Fruit fly (Drosophila melanogaster) whole organism, embryonic: ENCODE measurements around the gene Tnks.

ENCODE experiments used
- Abd-B ChIP-seq: fragments of 200-800 bp; sonication (Bioruptor generic); optimal IDR thresholded peaks from 2 replicates; lab custom pipeline; 2018; ENCODE audit warnings: missing biosample characterization, mild to moderate bottlenecking, missing genetic modification characterization, moderate library complexity
- CG13296 ChIP-seq: fragments of 200-800 bp; sonication (Bioruptor generic); optimal IDR thresholded peaks from 3 replicates; lab custom pipeline; 2018; ENCODE audit warnings: missing biosample characterization, mild to moderate bottlenecking, missing genetic modification characterization
- CG13894 ChIP-seq: fragments of 200-800 bp; sonication (Bioruptor generic); optimal IDR thresholded peaks from 3 replicates; lab custom pipeline; 2018; ENCODE audit warnings: missing biosample characterization, mild to moderate bottlenecking, missing genetic modification characterization, moderate library complexity
- CG14710 ChIP-seq: fragments of 200-800 bp; sonication (Bioruptor generic); optimal IDR thresholded peaks from 3 replicates; lab custom pipeline; 2019; ENCODE audit warnings: missing biosample characterization, mild to moderate bottlenecking, missing genetic modification characterization, moderate library complexity
- CG18262 ChIP-seq: fragments of 200-800 bp; optimal IDR thresholded peaks from 3 replicates; lab custom pipeline; 2019; ENCODE audit warnings: missing biosample characterization, mild to moderate bottlenecking, missing genetic modification characterization, moderate library complexity
- CG30020 ChIP-seq: fragments of 200-800 bp; optimal IDR thresholded peaks from 2 replicates; lab custom pipeline; 2019; ENCODE audit warnings: missing biosample characterization, mild to moderate bottlenecking, missing genetic modification characterization, moderate library complexity
- CG3163 ChIP-seq: fragments of 200-800 bp; sonication (Bioruptor generic); optimal IDR thresholded peaks from 3 replicates; lab custom pipeline; 2016; ENCODE audit warnings: missing biosample characterization, missing genetic modification characterization
- CG3995 ChIP-seq: fragments of 200-800 bp; sonication (Bioruptor generic); optimal IDR thresholded peaks from 3 replicates; lab custom pipeline; 2016; ENCODE audit warnings: missing biosample characterization, missing genetic modification characterization
- CG4730 ChIP-seq: fragments of 200-800 bp; sonication (Bioruptor generic); IDR thresholded peaks from 2 replicates; pipeline ENCODE4 v1.3.6; 2022; ENCODE audit warnings: missing biosample characterization, missing genetic modification characterization
- CG6854 ChIP-seq: fragments of 200-800 bp; sonication (Bioruptor generic); optimal IDR thresholded peaks from 3 replicates; lab custom pipeline; 2017; ENCODE audit warnings: missing biosample characterization, mild to moderate bottlenecking, missing genetic modification characterization
- CG7372 ChIP-seq: fragments of 200-800 bp; sonication (Bioruptor generic); IDR thresholded peaks from 2 replicates; pipeline ENCODE4 v1.3.6; 2022; ENCODE audit warnings: missing biosample characterization, missing genetic modification characterization
- CG8290 ChIP-seq, 3 experiments: fragments of 200-800 bp; sonication (Bioruptor generic); optimal IDR thresholded peaks; 2 replicates each; lab custom pipeline; 2016 to 2019; ENCODE audit warnings: missing biosample characterization in 3 of 3, missing genetic modification characterization in 3 of 3, mild to moderate bottlenecking in 2 of 3, moderate library complexity in 1 of 3
- CG8478 ChIP-seq: fragments of >200 bp; optimal IDR thresholded peaks from 2 replicates; lab custom pipeline; 2018
- CG8924 ChIP-seq: fragments of 200-800 bp; optimal IDR thresholded peaks from 3 replicates; lab custom pipeline; 2019; ENCODE audit warnings: missing biosample characterization, mild to moderate bottlenecking, missing genetic modification characterization, moderate library complexity
- CG9215 ChIP-seq: fragments of 200-800 bp; sonication (Bioruptor generic); IDR thresholded peaks from 2 replicates; pipeline ENCODE4 v1.3.6; 2022; ENCODE audit warnings: missing biosample characterization, missing genetic modification characterization
- D19B ChIP-seq: fragments of 200-800 bp; sonication (Bioruptor generic); optimal IDR thresholded peaks from 2 replicates; lab custom pipeline; 2017; ENCODE audit warnings: missing biosample characterization, mild to moderate bottlenecking, missing genetic modification characterization
- Doc3 ChIP-seq: fragments of 200-800 bp; sonication (Bioruptor generic); IDR thresholded peaks from 3 replicates; pipeline ENCODE4 v1.3.6; 2022; ENCODE audit warnings: missing biosample characterization, missing genetic modification characterization; ENCODE audit not compliant: partially characterized antibody
- Ets65A ChIP-seq: fragments of 200-800 bp; sonication (Bioruptor generic); peaks from one replicate; lab custom pipeline; 2016; ENCODE audit warnings: missing biosample characterization, missing genetic modification characterization
- Hey ChIP-seq: fragments of 200-800 bp; sonication (Bioruptor generic); optimal IDR thresholded peaks from 3 replicates; lab custom pipeline; 2018; ENCODE audit warnings: missing biosample characterization, mild to moderate bottlenecking, missing genetic modification characterization
- HmgZ ChIP-seq: fragments of 200-800 bp; sonication (Bioruptor generic); optimal IDR thresholded peaks from 2 replicates; lab custom pipeline; 2018; ENCODE audit warnings: missing biosample characterization, mild to moderate bottlenecking, missing genetic modification characterization
- Hsf ChIP-seq: fragments of 200-800 bp; sonication (Bioruptor generic); optimal IDR thresholded peaks from 3 replicates; lab custom pipeline; 2016; ENCODE audit warnings: missing biosample characterization, missing genetic modification characterization
- Meics ChIP-seq: fragments of 200-800 bp; sonication (Bioruptor generic); optimal IDR thresholded peaks from 2 replicates; lab custom pipeline; 2017; ENCODE audit warnings: missing biosample characterization, mild to moderate bottlenecking, missing genetic modification characterization
- Neu2 ChIP-seq: fragments of 200-800 bp; sonication (Bioruptor generic); optimal IDR thresholded peaks from 3 replicates; lab custom pipeline; 2016; ENCODE audit warnings: missing biosample characterization, missing genetic modification characterization, borderline replicate concordance
- NfI ChIP-seq: fragments of 200-800 bp; sonication (Bioruptor generic); optimal IDR thresholded peaks from 3 replicates; lab custom pipeline; 2018; ENCODE audit warnings: missing biosample characterization, mild to moderate bottlenecking, missing genetic modification characterization, moderate library complexity
- Poxn ChIP-seq: fragments of 200-800 bp; sonication (Bioruptor generic); IDR thresholded peaks from 2 replicates; pipeline ENCODE4 v1.3.6; 2022; ENCODE audit warnings: missing biosample characterization, missing genetic modification characterization
- Scr ChIP-seq: fragments of 200-800 bp; sonication (Bioruptor generic); IDR thresholded peaks from 2 replicates; pipeline ENCODE4 v1.3.6; 2022; ENCODE audit warnings: missing biosample characterization, missing genetic modification characterization; ENCODE audit not compliant: partially characterized antibody
- Ssrp ChIP-seq: fragments of 200-800 bp; sonication (Bioruptor generic); optimal IDR thresholded peaks from 2 replicates; lab custom pipeline; 2018; ENCODE audit warnings: missing biosample characterization, mild to moderate bottlenecking, missing genetic modification characterization, moderate library complexity
- Xrp1 ChIP-seq: fragments of 200-800 bp; sonication (Bioruptor generic); IDR thresholded peaks from 2 replicates; pipeline ENCODE4 v1.3.6; 2022; ENCODE audit warnings: missing biosample characterization, missing genetic modification characterization
- bowl ChIP-seq: fragments of 200-800 bp; sonication (Bioruptor generic); IDR thresholded peaks from 2 replicates; pipeline ENCODE4 v1.3.6; 2022; ENCODE audit warnings: missing biosample characterization, missing genetic modification characterization
- cg ChIP-seq: fragments of 200-800 bp; sonication (Bioruptor generic); optimal IDR thresholded peaks from 3 replicates; lab custom pipeline; 2019; ENCODE audit warnings: missing biosample characterization, mild to moderate bottlenecking, missing genetic modification characterization, moderate library complexity
- corto ChIP-seq: fragments of 200-800 bp; sonication (Bioruptor generic); optimal IDR thresholded peaks from 2 replicates; lab custom pipeline; 2016; ENCODE audit warnings: missing biosample characterization, mild to moderate bottlenecking, missing genetic modification characterization, moderate library complexity
- crp ChIP-seq, 2 experiments: fragments of 200-800 bp; sonication (Bioruptor generic); optimal IDR thresholded peaks; 2 replicates in 1 of 2; 3 replicates in 1 of 2; lab custom pipeline; 2017; ENCODE audit warnings: missing biosample characterization in 2 of 2, missing genetic modification characterization in 2 of 2, mild to moderate bottlenecking in 1 of 2, moderate library complexity in 1 of 2
- cwo ChIP-seq: fragments of 200-800 bp; sonication (Bioruptor generic); optimal IDR thresholded peaks from 3 replicates; lab custom pipeline; 2017; ENCODE audit warnings: missing biosample characterization, missing genetic modification characterization, mild to moderate bottlenecking, moderate library complexity, missing genetic modification reagents
- exex ChIP-seq: fragments of 200-800 bp; sonication (Bioruptor generic); optimal IDR thresholded peaks from 4 replicates; lab custom pipeline; 2018; ENCODE audit warnings: missing biosample characterization, mild to moderate bottlenecking, missing genetic modification characterization, moderate library complexity
- gcm2 ChIP-seq: fragments of 200-800 bp; sonication (Bioruptor generic); optimal IDR thresholded peaks from 2 replicates; lab custom pipeline; 2016; ENCODE audit warnings: missing biosample characterization, missing genetic modification characterization
- ham ChIP-seq: fragments of 200-800 bp; sonication (Bioruptor generic); IDR thresholded peaks from 2 replicates; pipeline ENCODE4 v1.3.6; 2022; ENCODE audit warnings: missing biosample characterization, missing genetic modification characterization
- hb ChIP-seq: fragments of 200-800 bp; sonication (Bioruptor generic); IDR thresholded peaks from 3 replicates; pipeline ENCODE4 v1.3.6; 2022; ENCODE audit warnings: missing biosample characterization, missing genetic modification characterization; ENCODE audit not compliant: partially characterized antibody
- jing ChIP-seq: fragments of 200-800 bp; sonication (Bioruptor generic); optimal IDR thresholded peaks from 2 replicates; lab custom pipeline; 2018; ENCODE audit warnings: missing biosample characterization, mild to moderate bottlenecking, missing genetic modification characterization
- kah ChIP-seq: fragments of 200-800 bp; sonication (Bioruptor generic); optimal IDR thresholded peaks from 2 replicates; lab custom pipeline; 2018; ENCODE audit warnings: missing biosample characterization, mild to moderate bottlenecking, missing genetic modification characterization
- odd ChIP-seq: fragments of 200-800 bp; sonication (Bioruptor generic); optimal IDR thresholded peaks from 2 replicates; lab custom pipeline; 2017; ENCODE audit warnings: missing biosample characterization, mild to moderate bottlenecking, missing genetic modification characterization
- pho ChIP-seq: fragments of 200-800 bp; sonication (Bioruptor generic); optimal IDR thresholded peaks from 2 replicates; lab custom pipeline; 2016; ENCODE audit warnings: missing biosample characterization, missing genetic modification characterization
- prd ChIP-seq, 3 experiments: fragments of >200 bp in 2 of 3; fragments of 200-800 bp in 1 of 3; sonication (Bioruptor generic) in 1 of 3; optimal IDR thresholded peaks in 2 of 3; IDR thresholded peaks in 1 of 3; 2 replicates in 2 of 3; 3 replicates in 1 of 3; pipeline versions ENCODE4 v1.3.6 to Lab custom; 2017 to 2022; ENCODE audit warnings: missing biosample characterization in 1 of 3, missing genetic modification characterization in 1 of 3
- ranshi ChIP-seq: fragments of 200-800 bp; sonication (Bioruptor generic); IDR thresholded peaks from 2 replicates; pipeline ENCODE4 v1.3.6; 2022; ENCODE audit warnings: missing biosample characterization, missing genetic modification characterization
- row ChIP-seq: fragments of 200-800 bp; sonication (Bioruptor generic); IDR thresholded peaks from 3 replicates; pipeline ENCODE4 v1.3.6; 2022; ENCODE audit warnings: missing biosample characterization, missing genetic modification characterization
- slp2 ChIP-seq: fragments of 200-800 bp; sonication (Bioruptor generic); optimal IDR thresholded peaks from 2 replicates; lab custom pipeline; 2016; ENCODE audit warnings: missing biosample characterization, missing genetic modification characterization
- sug ChIP-seq: fragments of 200-800 bp; optimal IDR thresholded peaks from 2 replicates; lab custom pipeline; 2019; ENCODE audit warnings: missing biosample characterization, mild to moderate bottlenecking, missing genetic modification characterization, moderate library complexity
- tna ChIP-seq: fragments of 200-800 bp; sonication (Bioruptor generic); IDR thresholded peaks from 2 replicates; pipeline ENCODE4 v1.3.6; 2022; ENCODE audit warnings: missing biosample characterization, missing genetic modification characterization; ENCODE audit not compliant: partially characterized antibody
- twi ChIP-seq: fragments of 200-800 bp; optimal IDR thresholded peaks from 2 replicates; lab custom pipeline; 2019; ENCODE audit warnings: missing biosample characterization, mild to moderate bottlenecking, missing genetic modification characterization, moderate library complexity
- wdn ChIP-seq: fragments of 200-800 bp; sonication (Bioruptor generic); IDR thresholded peaks from 2 replicates; pipeline ENCODE4 v1.3.6; 2022; ENCODE audit warnings: missing biosample characterization, missing genetic modification characterization
- zen ChIP-seq: fragments of 200-800 bp; sonication (Bioruptor generic); optimal IDR thresholded peaks from 3 replicates; lab custom pipeline; 2018; ENCODE audit warnings: missing biosample characterization, mild to moderate bottlenecking, missing genetic modification characterization, moderate library complexity

The Tnks gene

dm6 chr3R:25648258-25648606, 12.9 kb downstream of the Tnks start (continued):
- TF ChIP-seq Hsf (GFP tag; lab: Kevin White, UChicago) (no peak), Ssrp (tag; lab: Kevin White, UChicago) (no peak), hb (no peak), wdn (no peak), CG13894 (tag; lab: Kevin White, UChicago) (no peak), Xrp1 (no peak), CG4730 (GFP tag; lab: Robert Waterston, UW) (no peak), CG6854 (GFP tag; lab: Kevin White, UChicago) (no peak), CG18262 (peak; percentile 1), CG9215 (GFP tag; lab: Robert Waterston, UW) (no peak), jing (GFP tag; lab: Kevin White, UChicago) (no peak), prd (optimal IDR thresholded peaks at IDR 0.05; lab: Kevin White, UChicago) (no peak), prd (GFP tag; IDR thresholded peaks at IDR 0.05; lab: Robert Waterston, UW) (no peak), CG3163 (no peak), D19B (GFP tag; lab: Kevin White, UChicago) (no peak), ranshi (GFP tag; lab: Robert Waterston, UW) (peak; percentile 33; the same call in 1 of the 2 replicates), Hey (tag; lab: Kevin White, UChicago) (no peak), CG13296 (GFP tag; lab: Kevin White, UChicago) (no peak), crp (GFP tag; optimal IDR thresholded peaks at IDR 0.05; lab: Kevin White, UChicago) (no peak), CG7372 (GFP tag; lab: Robert Waterston, UW) (no peak), Poxn (GFP tag; lab: Robert Waterston, UW) (no peak), cwo (GFP tag; lab: Kevin White, UChicago) (no peak), corto (GFP tag; lab: Kevin White, UChicago) (no peak), cg (GFP tag; lab: Kevin White, UChicago) (peak; percentile 30), slp2 (GFP tag; lab: Kevin White, UChicago) (no peak), CG8290 (GFP tag; optimal IDR thresholded peaks at IDR 0.05; lab: Kevin White, UChicago) (peak; percentile 38), CG8290 (tag; optimal IDR thresholded peaks at IDR 0.05; lab: Kevin White, UChicago) (peak in 1 of 2 experiments; percentile 64), Neu2 (GFP tag; lab: Kevin White, UChicago) (no peak), twi (tag; lab: Kevin White, UChicago) (no peak), odd (GFP tag; lab: Kevin White, UChicago) (no peak), CG14710 (tag; lab: Kevin White, UChicago) (peak; percentile 35), bowl (no peak), CG8924 (peak; percentile 1), CG30020 (tag; lab: Kevin White, UChicago) (peak; percentile 52), kah (no peak), pho (no peak), Scr (GFP tag; lab: Robert Waterston, UW) (no peak), HmgZ (tag; lab: Kevin White, UChicago) (no peak), CG8478 (lab: Kevin White, UChicago) (no peak), ham (GFP tag; lab: Robert Waterston, UW) (no peak), Doc3 (GFP tag; lab: Robert Waterston, UW) (peak; percentile 3; the same call in 1 of the 3 replicates), NfI (GFP tag; lab: Kevin White, UChicago) (no peak), Meics (no peak), gcm2 (no peak), zen (tag; lab: Kevin White, UChicago) (no peak), row (GFP tag; lab: Robert Waterston, UW) (0 out of 3 replicates have a peak, but pooled peaks have one; percentile 3), Ets65A (GFP tag; lab: Kevin White, UChicago) (no peak), exex (tag; lab: Kevin White, UChicago) (no peak), Abd-B (GFP tag; lab: Kevin White, UChicago) (no peak), sug (tag; lab: Kevin White, UChicago) (no peak), CG3995 (GFP tag; lab: Kevin White, UChicago) (no peak), tna (GFP tag; lab: Robert Waterston, UW) (no peak)
